ENCODE assay signal across 3 worm cellular contexts in the genomic region with DNA sequence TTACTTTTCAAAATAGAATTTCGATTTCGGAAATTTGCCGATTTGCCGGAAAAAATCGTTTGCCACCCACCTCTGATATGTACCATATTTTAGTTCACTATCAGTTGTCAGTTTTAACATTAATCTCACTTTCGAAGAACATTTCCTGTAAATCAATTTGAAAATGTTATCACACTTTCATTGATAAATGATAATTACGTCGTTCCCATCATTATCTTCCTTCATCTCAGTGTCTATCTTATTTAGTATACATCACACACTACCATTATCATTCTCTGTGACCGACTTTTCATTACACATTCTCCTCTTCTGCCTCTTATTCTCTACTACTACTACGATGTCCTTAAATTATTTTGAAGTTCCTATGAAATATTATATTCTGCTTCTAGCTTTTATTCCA.
TF ChIP-seq lines count a peak whose summit lies in the region.

A gene (plus strand): TSS at position 236 of the 400 bp plus-strand sequence.

TF ChIP-seq in whole organism, L1 larva, 84 proteins besides CTCF, POLR2A, EP300 and RAD21:
- TF ChIP-seq unc-30 (tag; optimal IDR thresholded peaks at IDR 0.05; lab: Kevin White, UChicago) (no peak), C04F5.9 (tag; optimal IDR thresholded peaks at IDR 0.05; lab: Kevin White, UChicago) (no peak), zip-4 (GFP tag; optimal IDR thresholded peaks at IDR 0.05; lab: Kevin White, UChicago) (no peak), blmp-1 (tag; optimal IDR thresholded peaks at IDR 0.05; lab: Kevin White, UChicago) (peak; percentile 66), elt-3 (tag; optimal IDR thresholded peaks at IDR 0.05; lab: Kevin White, UChicago) (no peak)
TF ChIP-seq in whole organism, L1 larva: peak in this region for 1.

TF ChIP-seq in whole organism, L4 larva, 104 proteins besides CTCF, POLR2A, EP300 and RAD21:
- TF ChIP-seq tra-1 (GFP tag; IDR thresholded peaks at IDR 0.05; lab: Robert Waterston, UW) (no peak), lsy-2 (tag; optimal IDR thresholded peaks at IDR 0.05; lab: Kevin White, UChicago) (no peak), nhr-28 (tag; optimal IDR thresholded peaks at IDR 0.05; lab: Kevin White, UChicago) (peak; percentile 17)

TF ChIP-seq in whole organism, late embryonic, 69 proteins besides CTCF, POLR2A, EP300 and RAD21:
- TF ChIP-seq T23F11.4 (GFP tag; optimal IDR thresholded peaks at IDR 0.05; lab: Kevin White, UChicago) (no peak), sox-4 (tag; optimal IDR thresholded peaks at IDR 0.05; lab: Kevin White, UChicago) (no peak), tbx-2 (tag; optimal IDR thresholded peaks at IDR 0.05; lab: Kevin White, UChicago) (no peak), K02D7.2 (tag; optimal IDR thresholded peaks at IDR 0.05; lab: Kevin White, UChicago) (no peak), elt-2 (tag; optimal IDR thresholded peaks at IDR 0.05; lab: Kevin White, UChicago) (peak; percentile 70), ceh-22 (tag; optimal IDR thresholded peaks at IDR 0.05; lab: Kevin White, UChicago) (no peak)
